Fruit fly (Drosophila melanogaster) whole organism, embryonic: ENCODE data around the gene Vm26Aa.

ENCODE experiments used
- CG12744 ChIP-seq: fragments of 200-800 bp; sonication (Bioruptor generic); optimal IDR thresholded peaks from 2 replicates; lab custom pipeline; 2016; ENCODE audit warnings: missing biosample characterization, missing genetic modification characterization
- CG12942 ChIP-seq: fragments of 200-800 bp; sonication (Bioruptor generic); optimal IDR thresholded peaks from 3 replicates; lab custom pipeline; 2016; ENCODE audit warnings: missing biosample characterization, missing genetic modification characterization
- CG13287 ChIP-seq: fragments of 200-800 bp; sonication (Bioruptor generic); IDR thresholded peaks from 2 replicates; pipeline ENCODE4 v1.3.6; 2022; ENCODE audit warnings: missing biosample characterization, missing genetic modification characterization; ENCODE audit not compliant: partially characterized antibody
- CG13296 ChIP-seq: fragments of 200-800 bp; sonication (Bioruptor generic); optimal IDR thresholded peaks from 3 replicates; lab custom pipeline; 2018; ENCODE audit warnings: missing biosample characterization, mild to moderate bottlenecking, missing genetic modification characterization
- CG15514 ChIP-seq: fragments of 200-800 bp; sonication (Bioruptor generic); optimal IDR thresholded peaks from 3 replicates; lab custom pipeline; 2017; ENCODE audit warnings: missing biosample characterization, missing genetic modification characterization, mild to moderate bottlenecking, moderate library complexity, missing genetic modification reagents
- CG18262 ChIP-seq: fragments of 200-800 bp; optimal IDR thresholded peaks from 3 replicates; lab custom pipeline; 2019; ENCODE audit warnings: missing biosample characterization, mild to moderate bottlenecking, missing genetic modification characterization, moderate library complexity
- CG2199 ChIP-seq: fragments of 200-800 bp; sonication (Bioruptor generic); IDR thresholded peaks from 3 replicates; pipeline ENCODE4 v1.3.6; 2022; ENCODE audit warnings: missing biosample characterization, missing genetic modification characterization
- CG2875 ChIP-seq: fragments of 200-800 bp; sonication (Bioruptor generic); optimal IDR thresholded peaks from 2 replicates; lab custom pipeline; 2017; ENCODE audit warnings: missing biosample characterization, mild to moderate bottlenecking, missing genetic modification characterization, missing genetic modification reagents
- CG30020 ChIP-seq: fragments of 200-800 bp; optimal IDR thresholded peaks from 2 replicates; lab custom pipeline; 2019; ENCODE audit warnings: missing biosample characterization, mild to moderate bottlenecking, missing genetic modification characterization, moderate library complexity
- CG3163 ChIP-seq: fragments of 200-800 bp; sonication (Bioruptor generic); optimal IDR thresholded peaks from 3 replicates; lab custom pipeline; 2016; ENCODE audit warnings: missing biosample characterization, missing genetic modification characterization
- CG32532 ChIP-seq: fragments of 200-800 bp; sonication (Bioruptor generic); IDR thresholded peaks from 2 replicates; pipeline ENCODE4 v1.3.6; 2022; ENCODE audit warnings: missing biosample characterization, missing genetic modification characterization
- CG32772 ChIP-seq: fragments of 200-800 bp; sonication (Bioruptor generic); IDR thresholded peaks from 2 replicates; pipeline ENCODE4 v1.3.6; 2022; ENCODE audit warnings: missing biosample characterization, missing genetic modification characterization
- CG34376 ChIP-seq: fragments of 200-800 bp; sonication (Bioruptor generic); optimal IDR thresholded peaks from 2 replicates; lab custom pipeline; 2018; ENCODE audit warnings: missing biosample characterization, mild to moderate bottlenecking, missing genetic modification characterization
- CG3726 ChIP-seq: fragments of 200-800 bp; sonication (Bioruptor generic); IDR thresholded peaks from 3 replicates; pipeline ENCODE4, ENCODE4 v1.3.6; 2022; ENCODE audit warnings: missing biosample characterization, missing genetic modification characterization
- CG4328 ChIP-seq: fragments of 200-800 bp; sonication (Bioruptor generic); optimal IDR thresholded peaks from 3 replicates; lab custom pipeline; 2017; ENCODE audit warnings: missing biosample characterization, missing genetic modification reagents, missing genetic modification characterization
- CG7745 ChIP-seq: fragments of 200-800 bp; sonication (Bioruptor generic); optimal IDR thresholded peaks from 2 replicates; lab custom pipeline; 2018; ENCODE audit warnings: missing biosample characterization, mild to moderate bottlenecking, missing genetic modification characterization, moderate library complexity
- CG7928 ChIP-seq: fragments of 200-800 bp; sonication (Bioruptor generic); optimal IDR thresholded peaks from 2 replicates; lab custom pipeline; 2017; ENCODE audit warnings: missing biosample characterization, mild to moderate bottlenecking, missing genetic modification characterization
- CG8290 ChIP-seq, 3 experiments: fragments of 200-800 bp; sonication (Bioruptor generic); optimal IDR thresholded peaks; 2 replicates each; lab custom pipeline; 2016 to 2019; ENCODE audit warnings: missing biosample characterization in 3 of 3, missing genetic modification characterization in 3 of 3, mild to moderate bottlenecking in 2 of 3, moderate library complexity in 1 of 3
- CG9727 ChIP-seq: fragments of 200-800 bp; sonication (Bioruptor generic); optimal IDR thresholded peaks from 3 replicates; lab custom pipeline; 2017; ENCODE audit warnings: missing biosample characterization, mild to moderate bottlenecking, missing genetic modification characterization
- D19B ChIP-seq: fragments of 200-800 bp; sonication (Bioruptor generic); optimal IDR thresholded peaks from 2 replicates; lab custom pipeline; 2017; ENCODE audit warnings: missing biosample characterization, mild to moderate bottlenecking, missing genetic modification characterization
- HLH3B ChIP-seq: fragments of 200-800 bp; sonication (Bioruptor generic); IDR thresholded peaks from 2 replicates; pipeline ENCODE4 v1.3.6; 2022; ENCODE audit warnings: missing biosample characterization, missing genetic modification characterization
- Lhr ChIP-seq: fragments of 200-800 bp; sonication (Bioruptor generic); optimal IDR thresholded peaks from 3 replicates; lab custom pipeline; 2017; ENCODE audit warnings: mild to moderate bottlenecking, missing biosample characterization, missing genetic modification reagents, missing genetic modification characterization
- Lpt ChIP-seq: fragments of >200 bp; optimal IDR thresholded peaks from 2 replicates; lab custom pipeline; 2018; ENCODE audit warnings: missing biosample characterization, missing genetic modification characterization
- Mrtf ChIP-seq: fragments of 200-800 bp; sonication (Bioruptor generic); IDR thresholded peaks from 3 replicates; pipeline ENCODE4 v1.3.6; 2022; ENCODE audit warnings: missing biosample characterization, missing genetic modification characterization
- NC2α ChIP-seq: fragments of 200-800 bp; sonication (Bioruptor generic); optimal IDR thresholded peaks from 2 replicates; lab custom pipeline; 2016; ENCODE audit warnings: missing biosample characterization, missing genetic modification characterization
- Pdp1 ChIP-seq, 2 experiments: fragments of 200-800 bp; sonication (Bioruptor generic); optimal IDR thresholded peaks; 3 replicates each; lab custom pipeline; 2016; ENCODE audit warnings: missing biosample characterization in 2 of 2, missing genetic modification characterization in 2 of 2, mild to moderate bottlenecking in 1 of 2, moderate library complexity in 1 of 2
- Sry-β ChIP-seq: fragments of 200-800 bp; sonication (Bioruptor generic); optimal IDR thresholded peaks from 2 replicates; lab custom pipeline; 2018; ENCODE audit warnings: missing biosample characterization, mild to moderate bottlenecking, missing genetic modification characterization, moderate library complexity
- Sry-δ ChIP-seq: fragments of 200-800 bp; sonication (Bioruptor generic); optimal IDR thresholded peaks from 2 replicates; lab custom pipeline; 2016; ENCODE audit warnings: missing biosample characterization, missing genetic modification characterization
- ab ChIP-seq: fragments of 200-800 bp; sonication (Bioruptor generic); optimal IDR thresholded peaks from 2 replicates; lab custom pipeline; 2016; ENCODE audit warnings: missing biosample characterization, missing genetic modification characterization
- bab2 ChIP-seq: fragments of 200-800 bp; sonication (Bioruptor generic); optimal IDR thresholded peaks from 2 replicates; lab custom pipeline; 2016; ENCODE audit warnings: missing biosample characterization, missing genetic modification characterization
- chif ChIP-seq, 2 experiments: fragments of 200-800 bp; sonication (Bioruptor generic); optimal IDR thresholded peaks; 3 replicates each; lab custom pipeline; 2016; ENCODE audit warnings: missing biosample characterization in 2 of 2, missing genetic modification characterization in 2 of 2
- emc ChIP-seq: fragments of 200-800 bp; sonication (Bioruptor generic); optimal IDR thresholded peaks from 2 replicates; lab custom pipeline; 2016; ENCODE audit warnings: missing biosample characterization, missing genetic modification characterization
- fru ChIP-seq: fragments of >200 bp; optimal IDR thresholded peaks from 2 replicates; lab custom pipeline; 2017
- h ChIP-seq: fragments of >200 bp; optimal IDR thresholded peaks from 2 replicates; lab custom pipeline; 2017
- klu ChIP-seq: fragments of 200-800 bp; sonication (Bioruptor generic); IDR thresholded peaks from 2 replicates; pipeline ENCODE4 v1.3.6; 2022; ENCODE audit warnings: missing biosample characterization, missing genetic modification characterization
- lov ChIP-seq, 2 experiments: fragments of 200-800 bp in 1 of 2; fragments of >200 bp in 1 of 2; sonication (Bioruptor generic) in 1 of 2; IDR thresholded peaks in 1 of 2; optimal IDR thresholded peaks in 1 of 2; 2 replicates in 1 of 2; 3 replicates in 1 of 2; pipeline versions ENCODE4 v1.3.6 to Lab custom; 2017 to 2022; ENCODE audit warnings: missing biosample characterization in 1 of 2, missing genetic modification characterization in 1 of 2
- mirr ChIP-seq: fragments of 200-800 bp; sonication (Bioruptor generic); optimal IDR thresholded peaks from 3 replicates; lab custom pipeline; 2018; ENCODE audit warnings: missing biosample characterization, mild to moderate bottlenecking, missing genetic modification characterization
- mld ChIP-seq: fragments of 200-800 bp; sonication (Bioruptor generic); IDR thresholded peaks from 3 replicates; pipeline ENCODE4 v1.3.6; 2022; ENCODE audit warnings: missing biosample characterization, missing genetic modification characterization; ENCODE audit not compliant: partially characterized antibody
- nmo ChIP-seq: fragments of 200-800 bp; sonication (Bioruptor generic); optimal IDR thresholded peaks from 2 replicates; lab custom pipeline; 2018; ENCODE audit warnings: missing biosample characterization, mild to moderate bottlenecking, missing genetic modification characterization, moderate library complexity
- pb ChIP-seq: fragments of 200-800 bp; sonication (Bioruptor generic); optimal IDR thresholded peaks from 3 replicates; lab custom pipeline; 2016; ENCODE audit warnings: missing biosample characterization, missing genetic modification characterization
- repo ChIP-seq: fragments of 200-800 bp; sonication (Bioruptor generic); optimal IDR thresholded peaks from 2 replicates; lab custom pipeline; 2016; ENCODE audit warnings: missing biosample characterization, missing genetic modification characterization
- salm ChIP-seq: fragments of 200-800 bp; sonication (Bioruptor generic); optimal IDR thresholded peaks from 2 replicates; lab custom pipeline; 2018; ENCODE audit warnings: missing biosample characterization, mild to moderate bottlenecking, missing genetic modification characterization
- slp2 ChIP-seq: fragments of 200-800 bp; sonication (Bioruptor generic); optimal IDR thresholded peaks from 2 replicates; lab custom pipeline; 2016; ENCODE audit warnings: missing biosample characterization, missing genetic modification characterization
- sug ChIP-seq: fragments of 200-800 bp; optimal IDR thresholded peaks from 2 replicates; lab custom pipeline; 2019; ENCODE audit warnings: missing biosample characterization, mild to moderate bottlenecking, missing genetic modification characterization, moderate library complexity
- trh ChIP-seq: fragments of 200-800 bp; sonication (Bioruptor generic); optimal IDR thresholded peaks from 2 replicates; lab custom pipeline; 2016; ENCODE audit warnings: missing biosample characterization, missing genetic modification characterization
- unc-4 ChIP-seq: fragments of 200-800 bp; sonication (Bioruptor generic); IDR thresholded peaks from 2 replicates; pipeline ENCODE4 v1.3.6; 2022; ENCODE audit warnings: missing biosample characterization, missing genetic modification characterization; ENCODE audit not compliant: partially characterized antibody
- wdn ChIP-seq: fragments of 200-800 bp; sonication (Bioruptor generic); IDR thresholded peaks from 2 replicates; pipeline ENCODE4 v1.3.6; 2022; ENCODE audit warnings: missing biosample characterization, missing genetic modification characterization
- z ChIP-seq: fragments of 200-800 bp; sonication (Bioruptor generic); IDR thresholded peaks from 3 replicates; pipeline ENCODE4 v1.3.6; 2022; ENCODE audit warnings: missing biosample characterization, missing genetic modification characterization
- zen2 ChIP-seq: fragments of 200-800 bp; sonication (Bioruptor generic); IDR thresholded peaks from 3 replicates; pipeline ENCODE4 v1.3.6; 2022; ENCODE audit warnings: missing biosample characterization, missing genetic modification characterization; ENCODE audit not compliant: partially characterized antibody

The Vm26Aa gene

DNA sequence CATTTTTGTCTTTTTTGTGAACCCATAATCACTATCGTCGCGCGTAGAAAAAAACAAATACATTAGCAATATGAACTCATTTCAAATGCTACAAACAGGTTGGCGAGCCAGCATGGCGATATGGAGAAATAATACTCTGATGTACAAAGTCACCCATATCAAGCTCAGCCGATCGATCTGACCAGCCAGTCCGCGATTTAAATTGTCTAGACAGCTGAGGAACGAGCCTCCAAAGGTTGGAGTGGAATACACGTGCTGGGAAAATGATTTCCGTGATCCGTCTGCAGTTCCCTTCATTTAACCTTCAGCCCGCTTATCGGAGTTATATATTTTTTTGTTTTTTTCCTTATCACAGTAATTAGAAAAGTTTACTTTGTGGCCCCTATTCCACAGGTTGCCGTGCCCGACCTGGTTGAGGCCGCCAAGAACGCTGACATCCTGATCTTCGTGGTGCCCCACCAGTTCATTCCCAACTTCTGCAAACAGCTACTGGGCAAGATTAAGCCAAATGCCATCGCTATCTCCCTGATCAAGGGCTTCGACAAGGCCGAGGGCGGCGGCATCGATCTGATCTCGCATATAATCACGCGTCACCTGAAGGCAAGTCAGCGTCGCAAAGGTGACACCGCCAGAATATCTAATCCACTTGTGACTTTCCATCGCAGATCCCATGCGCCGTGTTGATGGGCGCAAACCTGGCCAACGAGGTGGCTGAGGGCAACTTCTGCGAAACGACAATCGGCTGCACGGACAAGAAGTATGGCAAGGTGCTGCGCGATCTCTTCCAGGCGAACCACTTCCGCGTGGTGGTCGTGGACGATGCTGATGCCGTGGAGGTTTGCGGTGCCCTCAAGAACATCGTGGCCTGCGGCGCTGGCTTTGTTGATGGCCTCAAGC lies 14.2 kb downstream of the Vm26Aa start (continued):
- no peak for TF ChIP-seq CG18262 (tag; lab: Kevin White, UChicago)
- TF ChIP-seq mld (GFP tag; lab: Robert Waterston, UW): no peak
- no peak for TF ChIP-seq Lhr (GFP tag; lab: Kevin White, UChicago)
- 0 out of 3 replicates have a peak, but pooled peaks have one; percentile 34 for TF ChIP-seq CG2199
- TF ChIP-seq CG9727: no peak
- no peak for TF ChIP-seq CG12942 (GFP tag; lab: Kevin White, UChicago)
- no peak for TF ChIP-seq Lpt (GFP tag; lab: Kevin White, UChicago)
- no peak for TF ChIP-seq lov (optimal IDR thresholded peaks at IDR 0.05; lab: Kevin White, UChicago)
- no peak for TF ChIP-seq lov (GFP tag; IDR thresholded peaks at IDR 0.05; lab: Robert Waterston, UW)
- TF ChIP-seq Sry-δ (GFP tag; lab: Kevin White, UChicago): no peak
- no peak for TF ChIP-seq D19B
- TF ChIP-seq mirr (GFP tag; lab: Kevin White, UChicago): peak; percentile 44
- no peak for TF ChIP-seq unc-4 (GFP tag; lab: Robert Waterston, UW)
- no peak for TF ChIP-seq klu (GFP tag; lab: Robert Waterston, UW)
- no peak for TF ChIP-seq CG15514 (GFP tag; lab: Kevin White, UChicago)
- TF ChIP-seq pb (GFP tag; lab: Kevin White, UChicago): no peak
- no peak for TF ChIP-seq wdn (GFP tag; lab: Robert Waterston, UW)
- no peak for TF ChIP-seq CG13287 (GFP tag; lab: Robert Waterston, UW)
- TF ChIP-seq ab (GFP tag; lab: Kevin White, UChicago): no peak
- no peak for TF ChIP-seq trh (GFP tag; lab: Kevin White, UChicago)
- TF ChIP-seq CG7745 (tag; lab: Kevin White, UChicago): no peak
- no peak for TF ChIP-seq CG3726
- no peak for TF ChIP-seq h
- TF ChIP-seq Mrtf: no peak
- no peak for TF ChIP-seq CG3163
- TF ChIP-seq CG32772 (GFP tag; lab: Robert Waterston, UW): no peak
- peak in 1 of 2 experiments; percentile 8 for TF ChIP-seq Pdp1 (GFP tag; optimal IDR thresholded peaks at IDR 0.05; lab: Kevin White, UChicago)
- TF ChIP-seq sug (tag; lab: Kevin White, UChicago): peak; percentile 73
- no peak for TF ChIP-seq CG4328
- TF ChIP-seq nmo: no peak
- no peak for TF ChIP-seq repo (GFP tag; lab: Kevin White, UChicago)
- no peak for TF ChIP-seq slp2
- TF ChIP-seq zen2: no peak
- TF ChIP-seq CG2875: no peak
- TF ChIP-seq CG30020 (tag; lab: Kevin White, UChicago): no peak
- no peak for TF ChIP-seq salm (tag; lab: Kevin White, UChicago)
- TF ChIP-seq CG32532: no peak
- TF ChIP-seq Sry-β (GFP tag; lab: Kevin White, UChicago): no peak
- TF ChIP-seq NC2α: no peak
- no peak for TF ChIP-seq bab2 (GFP tag; lab: Kevin White, UChicago)
- TF ChIP-seq chif (GFP tag; optimal IDR thresholded peaks at IDR 0.05; lab: Kevin White, UChicago): no peak
- peak; percentile 46 for TF ChIP-seq CG34376 (GFP tag; lab: Kevin White, UChicago)
- no peak for TF ChIP-seq z
- TF ChIP-seq emc (GFP tag; lab: Kevin White, UChicago): peak; percentile 20
- TF ChIP-seq HLH3B (GFP tag; lab: Robert Waterston, UW): no peak
- TF ChIP-seq CG8290 (GFP tag; optimal IDR thresholded peaks at IDR 0.05; lab: Kevin White, UChicago): no peak
- TF ChIP-seq CG8290 (tag; optimal IDR thresholded peaks at IDR 0.05; lab: Kevin White, UChicago): peak in 1 of 2 experiments; percentile 54
- no peak for TF ChIP-seq CG13296 (GFP tag; lab: Kevin White, UChicago)
- TF ChIP-seq fru (lab: Kevin White, UChicago): no peak
- TF ChIP-seq CG7928: no peak
- no peak for TF ChIP-seq CG12744
